Worm (Caenorhabditis elegans) whole organism, mixed stage, embryonic: ENCODE data around the gene nspg-4.

Experiments used
- drap-1 ChIP-seq: fragments of 200-800 bp; sonication (Bioruptor generic); optimal IDR thresholded peaks from 3 replicates; lab custom pipeline; 2018; ENCODE audit warnings: mild to moderate bottlenecking, missing genetic modification characterization, missing compliant biosample characterization
- mls-2 ChIP-seq: sonication (generic microtip); optimal IDR thresholded peaks from 2 replicates; lab custom pipeline; 2016; ENCODE audit warnings: mild to moderate bottlenecking, missing genetic modification characterization, moderate library complexity, missing compliant biosample characterization

- TF ChIP-seq mls-2 (tag; lab: Kevin White, UChicago): no peak
- TF ChIP-seq drap-1 (GFP tag; lab: Kevin White, UChicago): no peak
Observed at ce11 chrX:3362378-3362777, 12.2 kb upstream of the nspg-4 start, which contains the start of gene dhs-26.
